Worm (Caenorhabditis elegans) whole organism, mixed stage, embryonic: ENCODE results near the gene srw-69.

Experiments
- M03D4.4 ChIP-seq: sonication (generic microtip); optimal IDR thresholded peaks from 2 replicates; lab custom pipeline; 2017; ENCODE audit warnings: mild to moderate bottlenecking, missing genetic modification characterization, missing compliant biosample characterization
- bed-3 ChIP-seq: fragments of 200-800 bp; sonication (Bioruptor generic); optimal IDR thresholded peaks from 3 replicates; lab custom pipeline; 2018; ENCODE audit warnings: mild to moderate bottlenecking, missing genetic modification characterization, moderate library complexity, missing compliant biosample characterization
- blmp-1 ChIP-seq: fragments of 150-350 bp; optimal IDR thresholded peaks from 2 replicates; lab custom pipeline; 2014; ENCODE audit warnings: missing biosample characterization, missing genetic modification characterization
- ceh-39 ChIP-seq: fragments of 150-350 bp; optimal IDR thresholded peaks from 2 replicates; lab custom pipeline; 2014; ENCODE audit warnings: missing biosample characterization, missing genetic modification characterization
- ceh-43 ChIP-seq: fragments of 200-800 bp; sonication (Bioruptor generic); optimal IDR thresholded peaks from 2 replicates; lab custom pipeline; 2018; ENCODE audit warnings: mild to moderate bottlenecking, missing genetic modification characterization, moderate library complexity, missing compliant biosample characterization
- ceh-83 ChIP-seq: fragments of 200-800 bp; sonication (Bioruptor generic); optimal IDR thresholded peaks from 2 replicates; lab custom pipeline; 2018; ENCODE audit warnings: mild to moderate bottlenecking, missing genetic modification characterization, missing compliant biosample characterization
- ces-1 ChIP-seq: fragments of 150-350 bp; optimal IDR thresholded peaks from 2 replicates; lab custom pipeline; 2014; ENCODE audit warnings: missing biosample characterization, missing genetic modification reagents, missing genetic modification characterization
- cnd-1 ChIP-seq: fragments of 200-800 bp; sonication (Bioruptor generic); optimal IDR thresholded peaks from 2 replicates; lab custom pipeline; 2018; ENCODE audit warnings: mild to moderate bottlenecking, missing genetic modification characterization, missing compliant biosample characterization
- drap-1 ChIP-seq: fragments of 200-800 bp; sonication (Bioruptor generic); optimal IDR thresholded peaks from 3 replicates; lab custom pipeline; 2018; ENCODE audit warnings: mild to moderate bottlenecking, missing genetic modification characterization, missing compliant biosample characterization
- elt-1 ChIP-seq: sonication (generic microtip); optimal IDR thresholded peaks from 2 replicates; lab custom pipeline; 2017; ENCODE audit warnings: missing genetic modification characterization, mild to moderate bottlenecking, missing compliant biosample characterization, antibody characterized with exemption, moderate library complexity, borderline replicate concordance; ENCODE audit not compliant: insufficient read depth
- elt-3 ChIP-seq: fragments of 150-350 bp; optimal IDR thresholded peaks from 2 replicates; lab custom pipeline; 2014; ENCODE audit warnings: missing biosample characterization, missing genetic modification characterization
- flh-1 ChIP-seq: fragments of 200-800 bp; sonication (Bioruptor generic); optimal IDR thresholded peaks from 2 replicates; lab custom pipeline; 2018; ENCODE audit warnings: mild to moderate bottlenecking, missing genetic modification characterization, moderate library complexity, missing compliant biosample characterization
- ham-2 ChIP-seq: fragments of 200-800 bp; sonication (Bioruptor generic); optimal IDR thresholded peaks from 2 replicates; lab custom pipeline; 2018; ENCODE audit warnings: mild to moderate bottlenecking, missing genetic modification characterization, missing compliant biosample characterization
- lin-13 ChIP-seq: fragments of 150-350 bp; optimal IDR thresholded peaks from 2 replicates; lab custom pipeline; 2014; ENCODE audit warnings: missing biosample characterization, missing genetic modification characterization
- lin-32 ChIP-seq: fragments of 200-800 bp; sonication (Bioruptor generic); optimal IDR thresholded peaks from 2 replicates; lab custom pipeline; 2018; ENCODE audit warnings: mild to moderate bottlenecking, missing genetic modification characterization, missing compliant biosample characterization
- lsy-2 ChIP-seq: fragments of 150-350 bp; optimal IDR thresholded peaks from 2 replicates; lab custom pipeline; 2014; ENCODE audit warnings: missing biosample characterization, missing genetic modification characterization
- mab-5 ChIP-seq: fragments of 150-350 bp; optimal IDR thresholded peaks from 2 replicates; lab custom pipeline; 2014; ENCODE audit warnings: missing biosample characterization, missing genetic modification characterization
- mep-1 ChIP-seq: fragments of 150-350 bp; optimal IDR thresholded peaks from 2 replicates; lab custom pipeline; 2017; ENCODE audit warnings: missing biosample characterization, missing genetic modification reagents, missing genetic modification characterization, inconsistent platforms
- mls-2 ChIP-seq: sonication (generic microtip); optimal IDR thresholded peaks from 2 replicates; lab custom pipeline; 2016; ENCODE audit warnings: mild to moderate bottlenecking, missing genetic modification characterization, moderate library complexity, missing compliant biosample characterization
- nhr-12 ChIP-seq: fragments of 150-350 bp; optimal IDR thresholded peaks from 2 replicates; lab custom pipeline; 2014; ENCODE audit warnings: missing biosample characterization, missing genetic modification characterization
- nhr-2 ChIP-seq: fragments of 150-350 bp; optimal IDR thresholded peaks from 2 replicates; lab custom pipeline; 2014; ENCODE audit warnings: missing biosample characterization, missing genetic modification characterization
- nhr-28 ChIP-seq: fragments of 150-350 bp; optimal IDR thresholded peaks from 2 replicates; lab custom pipeline; 2014; ENCODE audit warnings: missing biosample characterization, missing genetic modification characterization
- nhr-76 ChIP-seq: sonication (generic microtip); optimal IDR thresholded peaks from 2 replicates; lab custom pipeline; 2017; ENCODE audit warnings: missing biosample characterization, missing genetic modification characterization
- pha-4 ChIP-seq: fragments of 150-350 bp; optimal IDR thresholded peaks from 2 replicates; lab custom pipeline; 2018; ENCODE audit warnings: missing biosample characterization, missing genetic modification reagents, missing genetic modification characterization
- snpc-4 ChIP-seq: fragments of 150-350 bp; optimal IDR thresholded peaks from 2 replicates; lab custom pipeline; 2014; ENCODE audit warnings: missing biosample characterization, missing genetic modification characterization
- tbx-8 ChIP-seq: fragments of 200-800 bp; sonication (Bioruptor generic); optimal IDR thresholded peaks from 2 replicates; lab custom pipeline; 2018; ENCODE audit warnings: mild to moderate bottlenecking, missing genetic modification characterization, moderate library complexity, missing compliant biosample characterization
- unc-120 ChIP-seq: sonication (generic microtip); optimal IDR thresholded peaks from 2 replicates; lab custom pipeline; 2017; ENCODE audit warnings: missing genetic modification characterization, missing compliant biosample characterization; ENCODE audit not compliant: poor library complexity, severe bottlenecking
- unc-39 ChIP-seq: fragments of 150-350 bp; optimal IDR thresholded peaks from 2 replicates; lab custom pipeline; 2014; ENCODE audit warnings: missing biosample characterization, missing genetic modification characterization
- unc-62 ChIP-seq: fragments of 150-350 bp; optimal IDR thresholded peaks from 2 replicates; lab custom pipeline; 2014; ENCODE audit warnings: missing biosample characterization, missing genetic modification reagents, missing genetic modification characterization
- zip-8 ChIP-seq: fragments of 150-350 bp; optimal IDR thresholded peaks from 2 replicates; lab custom pipeline; 2014; ENCODE audit warnings: missing biosample characterization, missing genetic modification characterization
- ztf-11 ChIP-seq: fragments of 150-350 bp; optimal IDR thresholded peaks from 2 replicates; lab custom pipeline; 2014; ENCODE audit warnings: missing biosample characterization, missing genetic modification characterization

Gene srw-69

DNA sequence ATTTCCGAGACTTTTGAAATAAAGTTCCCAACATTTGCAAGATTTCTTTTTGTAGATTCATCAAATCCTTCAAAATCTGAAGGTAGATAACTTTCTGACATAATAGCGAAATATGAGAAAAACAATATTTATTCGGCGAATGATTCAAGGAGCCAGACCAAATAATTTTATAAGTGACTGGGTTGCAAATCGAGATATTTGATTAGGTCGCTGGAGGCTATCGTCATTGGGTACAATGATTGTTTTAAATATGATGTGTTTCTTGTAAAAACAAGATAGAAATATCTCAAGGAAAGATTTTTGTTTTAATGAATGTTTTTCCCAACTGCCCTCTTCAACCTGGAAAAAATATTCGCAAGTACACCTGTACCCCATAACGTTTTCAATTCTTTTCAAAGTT is at the start of gene srw-69:
Gene srw-69, minus strand, starts transcription at position 101 of the 400 bp plus-strand sequence.
- TF ChIP-seq lin-32 (GFP tag; lab: Kevin White, UChicago) (no peak), unc-39 (tag; lab: Kevin White, UChicago) (no peak), lin-13 (tag; lab: Kevin White, UChicago) (no peak), ceh-39 (tag; lab: Kevin White, UChicago) (no peak), ceh-43 (GFP tag; lab: Kevin White, UChicago) (no peak), mep-1 (tag; lab: Kevin White, UChicago) (no peak), ces-1 (GFP tag; lab: Kevin White, UChicago) (no peak)

DNA sequence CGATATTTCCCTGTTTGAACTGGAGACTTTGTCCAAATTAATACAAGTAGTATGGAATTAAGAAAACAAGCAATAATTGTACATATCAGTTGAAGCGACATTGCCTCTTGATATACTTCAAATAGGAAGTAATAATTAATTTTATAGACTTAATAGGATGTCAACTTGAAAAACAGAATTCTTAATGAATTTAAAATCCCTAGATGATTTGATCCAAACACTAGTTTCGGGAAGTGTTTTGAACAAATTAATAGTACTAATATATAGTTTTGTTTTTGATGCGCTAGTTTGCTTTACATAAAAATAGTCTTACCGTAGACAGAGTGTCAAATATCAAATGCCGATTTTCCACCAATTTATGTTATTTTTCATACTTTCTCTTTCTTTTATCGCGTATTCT is 49.6 kb upstream of the srw-69 start, which contains the start of gene str-190:
Gene str-190, minus strand, starts transcription at position 101 of the 400 bp plus-strand sequence.
- TF ChIP-seq tbx-8 (no peak), unc-120 (tag; lab: Kevin White, UChicago) (no peak), M03D4.4 (tag; lab: Kevin White, UChicago) (no peak), unc-62 (GFP tag; lab: Kevin White, UChicago) (no peak), nhr-2 (tag; lab: Kevin White, UChicago) (no peak), ceh-83 (GFP tag; lab: Kevin White, UChicago) (no peak), elt-3 (tag; lab: Kevin White, UChicago) (no peak), blmp-1 (no peak), ham-2 (GFP tag; lab: Kevin White, UChicago) (no peak), lsy-2 (no peak), ces-1 (GFP tag; lab: Kevin White, UChicago) (no peak), pha-4 (tag; lab: Kevin White, UChicago) (no peak), ceh-39 (tag; lab: Kevin White, UChicago) (no peak), flh-1 (GFP tag; lab: Kevin White, UChicago) (no peak), bed-3 (GFP tag; lab: Kevin White, UChicago) (no peak), nhr-12 (tag; lab: Kevin White, UChicago) (no peak), snpc-4 (no peak), nhr-28 (tag; lab: Kevin White, UChicago) (no peak), cnd-1 (tag; lab: Kevin White, UChicago) (no peak), elt-1 (no peak)

- TF ChIP-seq ceh-43 (GFP tag; lab: Kevin White, UChicago): no peak
- TF ChIP-seq ztf-11 (tag; lab: Kevin White, UChicago): no peak
- no peak for TF ChIP-seq drap-1 (GFP tag; lab: Kevin White, UChicago)
- no peak for TF ChIP-seq tbx-8
- no peak for TF ChIP-seq elt-3 (tag; lab: Kevin White, UChicago)
- TF ChIP-seq unc-62 (GFP tag; lab: Kevin White, UChicago): no peak
- TF ChIP-seq M03D4.4 (tag; lab: Kevin White, UChicago): no peak
- TF ChIP-seq zip-8 (tag; lab: Kevin White, UChicago): no peak
- no peak for TF ChIP-seq cnd-1 (tag; lab: Kevin White, UChicago)
- no peak for TF ChIP-seq elt-1
- TF ChIP-seq ceh-39 (tag; lab: Kevin White, UChicago): no peak
- TF ChIP-seq pha-4 (tag; lab: Kevin White, UChicago): no peak
- no peak for TF ChIP-seq ces-1 (GFP tag; lab: Kevin White, UChicago)
These were observed 48.0 kb upstream of the srw-69 start, which contains the start of gene srh-125 for ce11 chrV:7476766-7477165. srh-125 (minus strand) TSS chrV:7476866.

DNA sequence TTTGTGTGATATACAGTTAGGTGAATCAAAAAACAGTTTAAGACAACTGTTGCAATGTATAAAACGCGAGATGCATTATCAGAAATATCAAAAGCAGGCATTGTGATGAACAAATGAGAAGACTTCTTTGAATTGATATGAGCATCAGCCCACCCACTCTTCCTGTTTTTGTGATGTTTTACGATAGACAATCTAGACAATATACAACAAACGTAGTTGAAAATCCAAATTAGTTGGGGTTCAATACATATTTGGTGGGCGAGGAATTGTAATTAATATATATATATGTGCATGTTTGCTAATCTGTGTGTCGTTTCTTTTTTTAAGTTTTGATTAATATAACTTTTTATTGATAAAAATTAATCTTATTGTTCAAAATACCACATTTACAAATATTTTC is 44.0 kb upstream of the srw-69 start, which contains the start of gene str-28:
Gene str-28, minus strand, starts transcription at position 101 of the 400 bp plus-strand sequence.
- TF ChIP-seq ztf-11 (tag; lab: Kevin White, UChicago): no peak
- TF ChIP-seq nhr-28 (tag; lab: Kevin White, UChicago): no peak
- no peak for TF ChIP-seq snpc-4
- no peak for TF ChIP-seq nhr-76 (tag; lab: Kevin White, UChicago)
- no peak for TF ChIP-seq ceh-83 (GFP tag; lab: Kevin White, UChicago)
- TF ChIP-seq nhr-2 (tag; lab: Kevin White, UChicago): no peak
- no peak for TF ChIP-seq ceh-39 (tag; lab: Kevin White, UChicago)
- TF ChIP-seq zip-8 (tag; lab: Kevin White, UChicago): no peak
- TF ChIP-seq drap-1 (GFP tag; lab: Kevin White, UChicago): no peak
- TF ChIP-seq mep-1 (tag; lab: Kevin White, UChicago): no peak
- TF ChIP-seq unc-62 (GFP tag; lab: Kevin White, UChicago): no peak
- no peak for TF ChIP-seq bed-3 (GFP tag; lab: Kevin White, UChicago)
- no peak for TF ChIP-seq tbx-8
- TF ChIP-seq mls-2 (tag; lab: Kevin White, UChicago): no peak
- no peak for TF ChIP-seq nhr-12 (tag; lab: Kevin White, UChicago)
- no peak for TF ChIP-seq unc-39 (tag; lab: Kevin White, UChicago)
- no peak for TF ChIP-seq cnd-1 (tag; lab: Kevin White, UChicago)
- TF ChIP-seq mab-5: no peak
- no peak for TF ChIP-seq lin-13 (tag; lab: Kevin White, UChicago)
